Worm (Caenorhabditis elegans) whole organism, L2 larva: ENCODE measurements around the gene F54D5.2.
A peak's percentile ranks its signal among the peaks of the same experiment; 100 is the strongest.
"Not testable (repeated sequence)": the region's sequence is repeated elsewhere in the genome, so short reads cannot be mapped to it uniquely, and the experiment has no call there.

Experiments used
- C34F6.9 ChIP-seq: fragments of 150-350 bp; optimal IDR thresholded peaks from 2 replicates; lab custom pipeline; 2014; ENCODE audit warnings: missing biosample characterization, missing genetic modification characterization
- F13H6.1 ChIP-seq: sonication (generic microtip); optimal IDR thresholded peaks from 2 replicates; lab custom pipeline; 2016; ENCODE audit warnings: missing genetic modification characterization, missing compliant biosample characterization
- Y55F3AM.14 ChIP-seq: fragments of 200-800 bp; sonication (Bioruptor generic); optimal IDR thresholded peaks from 2 replicates; lab custom pipeline; 2018; ENCODE audit warnings: mild to moderate bottlenecking, missing genetic modification characterization, missing compliant biosample characterization
- ZK546.5 ChIP-seq: sonication (generic microtip); optimal IDR thresholded peaks from 2 replicates; lab custom pipeline; 2017; ENCODE audit warnings: missing biosample characterization, missing genetic modification characterization
- ceh-82 ChIP-seq: fragments of 150-350 bp; optimal IDR thresholded peaks from 2 replicates; lab custom pipeline; 2014; ENCODE audit warnings: missing biosample characterization, missing genetic modification characterization
- crh-2 ChIP-seq: sonication (generic microtip); optimal IDR thresholded peaks from 2 replicates; lab custom pipeline; 2017; ENCODE audit warnings: missing biosample characterization, missing genetic modification characterization
- dmd-4 ChIP-seq: sonication (generic microtip); optimal IDR thresholded peaks from 2 replicates; lab custom pipeline; 2017; ENCODE audit warnings: missing biosample characterization, missing genetic modification characterization
- egl-27 ChIP-seq: sonication (generic microtip); optimal IDR thresholded peaks from 3 replicates; lab custom pipeline; 2017; ENCODE audit warnings: missing biosample characterization, missing genetic modification reagents, missing genetic modification characterization
- fos-1 ChIP-seq: fragments of 150-350 bp; optimal IDR thresholded peaks from 2 replicates; lab custom pipeline; 2014; ENCODE audit warnings: missing biosample characterization, missing genetic modification characterization
- gmeb-1 ChIP-seq: fragments of 150-350 bp; optimal IDR thresholded peaks from 2 replicates; lab custom pipeline; 2014; ENCODE audit warnings: missing biosample characterization, missing genetic modification characterization
- lin-11 ChIP-seq: fragments of 150-350 bp; sonication (generic microtip); optimal IDR thresholded peaks from 2 replicates; lab custom pipeline; 2014; ENCODE audit warnings: missing biosample characterization, missing genetic modification characterization, inconsistent platforms, mixed read lengths
- lin-13 ChIP-seq: fragments of 150-350 bp; optimal IDR thresholded peaks from 2 replicates; lab custom pipeline; 2014; ENCODE audit warnings: missing biosample characterization, missing genetic modification reagents, missing genetic modification characterization
- lsy-2 ChIP-seq, 2 experiments: fragments of 150-350 bp in 1 of 2; sonication (generic microtip) in 1 of 2; optimal IDR thresholded peaks; 2 replicates each; lab custom pipeline; 2014 to 2017; ENCODE audit warnings: missing biosample characterization in 2 of 2, missing genetic modification characterization in 2 of 2
- mab-5 ChIP-seq: fragments of 150-350 bp; optimal IDR thresholded peaks from 2 replicates; lab custom pipeline; 2014; ENCODE audit warnings: missing biosample characterization, missing genetic modification characterization
- mbf-1 ChIP-seq: sonication (generic microtip); optimal IDR thresholded peaks from 2 replicates; lab custom pipeline; 2017; ENCODE audit warnings: missing biosample characterization, missing genetic modification characterization
- mdl-1 ChIP-seq, 2 experiments: fragments of 150-350 bp in 1 of 2; sonication (generic microtip) in 1 of 2; optimal IDR thresholded peaks; 2 replicates each; lab custom pipeline; 2017; ENCODE audit warnings: missing biosample characterization in 2 of 2, missing genetic modification characterization in 2 of 2
- nhr-11 ChIP-seq: fragments of 150-350 bp; optimal IDR thresholded peaks from 2 replicates; lab custom pipeline; 2014; ENCODE audit warnings: missing biosample characterization, missing genetic modification characterization
- nhr-12 ChIP-seq: fragments of 150-350 bp; optimal IDR thresholded peaks from 2 replicates; lab custom pipeline; 2014; ENCODE audit warnings: missing biosample characterization, missing genetic modification characterization
- nhr-129 ChIP-seq: fragments of 150-350 bp; optimal IDR thresholded peaks from 2 replicates; lab custom pipeline; 2014; ENCODE audit warnings: missing biosample characterization, missing genetic modification characterization
- nhr-21 ChIP-seq: fragments of 150-350 bp; optimal IDR thresholded peaks from 2 replicates; lab custom pipeline; 2014; ENCODE audit warnings: missing biosample characterization, missing genetic modification characterization
- nhr-25 ChIP-seq: fragments of 150-350 bp; sonication (generic microtip); optimal IDR thresholded peaks from 3 replicates; lab custom pipeline; 2014; ENCODE audit warnings: missing biosample characterization, missing genetic modification characterization
- nhr-6 ChIP-seq: fragments of 150-350 bp; optimal IDR thresholded peaks from 2 replicates; lab custom pipeline; 2014; ENCODE audit warnings: missing biosample characterization, missing genetic modification characterization
- nhr-77 ChIP-seq: fragments of 150-350 bp; optimal IDR thresholded peaks from 2 replicates; lab custom pipeline; 2014; ENCODE audit warnings: missing biosample characterization, missing genetic modification characterization
- peb-1 ChIP-seq: fragments of 150-350 bp; optimal IDR thresholded peaks from 2 replicates; lab custom pipeline; 2014; ENCODE audit warnings: missing biosample characterization, missing genetic modification characterization
- sem-4 ChIP-seq: fragments of 150-350 bp; optimal IDR thresholded peaks from 2 replicates; lab custom pipeline; 2014; ENCODE audit warnings: missing biosample characterization, missing genetic modification reagents, missing genetic modification characterization
- sma-3 ChIP-seq: sonication (generic microtip); optimal IDR thresholded peaks from 2 replicates; lab custom pipeline; 2016; ENCODE audit warnings: missing genetic modification reagents, missing genetic modification characterization, missing compliant biosample characterization
- sma-9 ChIP-seq, 2 experiments: fragments of 150-350 bp in 1 of 2; sonication (generic microtip) in 1 of 2; optimal IDR thresholded peaks; 2 replicates each; lab custom pipeline; 2014 to 2016; ENCODE audit warnings: missing genetic modification characterization in 2 of 2, mild to moderate bottlenecking in 1 of 2, missing biosample characterization in 1 of 2, missing compliant biosample characterization in 1 of 2, missing genetic modification reagents in 1 of 2, moderate library complexity in 1 of 2
- snpc-4 ChIP-seq: fragments of 150-350 bp; optimal IDR thresholded peaks from 2 replicates; lab custom pipeline; 2014; ENCODE audit warnings: missing biosample characterization, missing genetic modification characterization
- unc-39 ChIP-seq: fragments of 150-350 bp; optimal IDR thresholded peaks from 2 replicates; lab custom pipeline; 2014; ENCODE audit warnings: missing biosample characterization, missing genetic modification characterization
- unc-55 ChIP-seq: fragments of 150-350 bp; sonication (generic microtip); optimal IDR thresholded peaks from 3 replicates; lab custom pipeline; 2014; ENCODE audit warnings: missing biosample characterization, missing genetic modification reagents, missing genetic modification characterization
- unc-62 ChIP-seq: fragments of 150-350 bp; optimal IDR thresholded peaks from 2 replicates; lab custom pipeline; 2014; ENCODE audit warnings: missing biosample characterization, missing genetic modification reagents, missing genetic modification characterization
- zag-1 ChIP-seq: fragments of 150-350 bp; optimal IDR thresholded peaks from 2 replicates; lab custom pipeline; 2014; ENCODE audit warnings: missing biosample characterization, missing genetic modification characterization
- ztf-1 ChIP-seq: fragments of 200-800 bp; sonication (Bioruptor generic); conservative IDR thresholded peaks from 2 replicates; pipeline ENCODE4 v1.3.6; 2022; ENCODE audit warnings: missing genetic modification characterization, missing compliant biosample characterization
- ztf-11 ChIP-seq: sonication (generic microtip); optimal IDR thresholded peaks from 2 replicates; lab custom pipeline; 2017; ENCODE audit warnings: missing biosample characterization, missing genetic modification characterization
- ztf-4 ChIP-seq: fragments of 150-350 bp; optimal IDR thresholded peaks from 2 replicates; lab custom pipeline; 2014; ENCODE audit warnings: missing biosample characterization, missing genetic modification characterization

Gene F54D5.2

ce11 chrII:11572944-11573343 is at the start of gene F54D5.2:
Gene F54D5.2 (plus strand): TSS chrII:11573180.
- TF ChIP-seq unc-62 (GFP tag; lab: Kevin White, UChicago) = no peak
- no peak for TF ChIP-seq fos-1 (tag; lab: Kevin White, UChicago)
- TF ChIP-seq unc-39 (tag; lab: Kevin White, UChicago) = no peak
- no peak for TF ChIP-seq egl-27 (tag; lab: Kevin White, UChicago)
- TF ChIP-seq sma-3 = no peak

ce11 chrII:11526954-11527353 is 46.0 kb upstream of the F54D5.2 start, which contains the start of gene age-1:
Gene age-1 (minus strand): TSS chrII:11527054.
- TF ChIP-seq ceh-82 (tag; lab: Kevin White, UChicago) (no peak), ztf-1 (GFP tag; lab: Robert Waterston, UW) (no peak)
- TF ChIP-seq, all 48 proteins: peak for 0

- no peak for TF ChIP-seq nhr-11 (tag; lab: Kevin White, UChicago)
Observed at ce11 chrII:11533716-11534115, 39.3 kb upstream of the F54D5.2 start, which contains the start of gene mdt-8. Gene mdt-8 (minus strand): TSS chrII:11533816.

- TF ChIP-seq zag-1 (peak; percentile 2), fos-1 (tag; lab: Kevin White, UChicago) (peak; percentile 12), lin-13 (peak; percentile 88), snpc-4 (tag; lab: Kevin White, UChicago) (peak; percentile 10), lsy-2 (tag; optimal IDR thresholded peaks at IDR 0.05; lab: Kevin White, UChicago) (peak; percentile 59 to 81), nhr-21 (peak; percentile 54), mdl-1 (tag; optimal IDR thresholded peaks at IDR 0.05; lab: Kevin White, UChicago) (peak in 1 of 2 experiments; percentile 58), lin-11 (tag; lab: Kevin White, UChicago) (peak; percentile 39), F13H6.1 (tag; lab: Kevin White, UChicago) (peak; percentile 89), sma-9 (GFP tag; optimal IDR thresholded peaks at IDR 0.05; lab: Kevin White, UChicago) (peak; percentile 88), ceh-82 (tag; lab: Kevin White, UChicago) (peak; percentile 65), nhr-6 (tag; lab: Kevin White, UChicago) (peak; percentile 5), nhr-25 (tag; lab: Kevin White, UChicago) (peak; percentile 52), C34F6.9 (peak; percentile 62), gmeb-1 (tag; lab: Kevin White, UChicago) (peak; percentile 86), nhr-129 (tag; lab: Kevin White, UChicago) (peak; percentile 69), sma-3 (peak; percentile 94), ztf-4 (tag; lab: Kevin White, UChicago) (peak; percentile 49), unc-55 (GFP tag; lab: Kevin White, UChicago) (peak; percentile 68), mab-5 (peak; percentile 5), Y55F3AM.14 (GFP tag; lab: Kevin White, UChicago) (peak; percentile 73), crh-2 (tag; lab: Kevin White, UChicago) (peak; percentile 71), ZK546.5 (tag; lab: Kevin White, UChicago) (peak; percentile 38), sem-4 (tag; lab: Kevin White, UChicago) (peak; percentile 50), egl-27 (tag; lab: Kevin White, UChicago) (peak; percentile 64)
- not testable (repeated sequence) for TF ChIP-seq sma-9 (tag; optimal IDR thresholded peaks at IDR 0.05; lab: Kevin White, UChicago)
Observed at ce11 chrII:11534429-11535099, 38.4 kb upstream of the F54D5.2 start, which contains the start of gene Y62F5A.12. Gene Y62F5A.12 (minus strand): TSS chrII:11534479.

ce11 chrII:11535429-11535828 is 37.6 kb upstream of the F54D5.2 start:
- TF ChIP-seq F13H6.1 (tag; lab: Kevin White, UChicago) (no peak), ZK546.5 (tag; lab: Kevin White, UChicago) (no peak), crh-2 (tag; lab: Kevin White, UChicago) (no peak), nhr-11 (tag; lab: Kevin White, UChicago) (no peak), snpc-4 (tag; lab: Kevin White, UChicago) (no peak)
- TF ChIP-seq, all 48 proteins: peak for 0

- no peak for TF ChIP-seq nhr-11 (tag; lab: Kevin White, UChicago)
- no peak for TF ChIP-seq peb-1 (tag; lab: Kevin White, UChicago)
- TF ChIP-seq nhr-77 (tag; lab: Kevin White, UChicago) = no peak
- no peak for TF ChIP-seq nhr-12 (tag; lab: Kevin White, UChicago)
- TF ChIP-seq dmd-4 (tag; lab: Kevin White, UChicago) = no peak
- TF ChIP-seq ztf-11 (tag; lab: Kevin White, UChicago) = no peak
- TF ChIP-seq lin-13 = no peak
- no peak for TF ChIP-seq mbf-1
- TF ChIP-seq lin-11 (tag; lab: Kevin White, UChicago) = no peak
- TF ChIP-seq Y55F3AM.14 (GFP tag; lab: Kevin White, UChicago) = no peak
- TF ChIP-seq mab-5 = no peak
- TF ChIP-seq unc-62 (GFP tag; lab: Kevin White, UChicago) = no peak
Observed at ce11 chrII:11535924-11536323, 37.1 kb upstream of the F54D5.2 start.
